Fruit fly (Drosophila melanogaster): ENCODE results near the gene Cp19.

Cp19 gene

dm6 chr3L:8767876-8768275, 38.2 kb downstream of the Cp19 start (continued):
- TF ChIP-seq CG17385 (GFP tag; optimal IDR thresholded peaks at IDR 0.05) (peak; percentile 23), yki (optimal IDR thresholded peaks at IDR 0.05) (no peak), grn (GFP tag; optimal IDR thresholded peaks at IDR 0.05) (peak; percentile 12), CG9437 (GFP tag; optimal IDR thresholded peaks at IDR 0.05) (peak; percentile 70), chinmo (GFP tag; IDR thresholded peaks at IDR 0.05; ENCODE audit: partially characterized antibody) (no peak), CG32767 (GFP tag; IDR thresholded peaks at IDR 0.05) (peak; percentile 48; the same call in 1 of the 2 replicates), CG18764 (GFP tag; optimal IDR thresholded peaks at IDR 0.05) (no peak), tin (GFP tag; optimal IDR thresholded peaks at IDR 0.05) (peak; percentile 14), sna (GFP tag; IDR thresholded peaks at IDR 0.05; ENCODE audit: partially characterized antibody) (no peak), CG8290 (GFP tag; optimal IDR thresholded peaks at IDR 0.05) (no peak), CG8290 (tag; optimal IDR thresholded peaks at IDR 0.05) (peak in 1 of 2 experiments; percentile 65), CG6765 (GFP tag; optimal IDR thresholded peaks at IDR 0.05) (peak; percentile 42), eve (GFP tag; optimal IDR thresholded peaks at IDR 0.05) (peak in 1 of 2 experiments; percentile 50), CG12659 (GFP tag; optimal IDR thresholded peaks at IDR 0.05) (peak; percentile 58), Hsf (GFP tag; optimal IDR thresholded peaks at IDR 0.05) (peak; percentile 24), CTCF (GFP tag; optimal IDR thresholded peaks at IDR 0.05) (no peak), sob (GFP tag; IDR thresholded peaks at IDR 0.05) (0 out of 2 replicates have a peak, but pooled peaks have one; percentile 14), CG3995 (GFP tag; optimal IDR thresholded peaks at IDR 0.05) (no peak), Atf-2 (GFP tag; optimal IDR thresholded peaks at IDR 0.05) (no peak), lilli (GFP tag; optimal IDR thresholded peaks at IDR 0.05) (peak; percentile 68), org-1 (GFP tag; optimal IDR thresholded peaks at IDR 0.05) (peak; percentile 42), usp (GFP tag; optimal IDR thresholded peaks at IDR 0.05) (no peak), onecut (GFP tag; IDR thresholded peaks at IDR 0.05) (no peak), Opbp (GFP tag; IDR thresholded peaks at IDR 0.05; ENCODE audit: partially characterized antibody) (no peak), ewg (GFP tag; optimal IDR thresholded peaks at IDR 0.05) (no peak), Dbx (GFP tag; IDR thresholded peaks at IDR 0.05) (peak; percentile 34; the same call in 1 of the 3 replicates), CG15514 (GFP tag; optimal IDR thresholded peaks at IDR 0.05) (peak; percentile 27), CG9215 (GFP tag; IDR thresholded peaks at IDR 0.05) (peak; percentile 62), tx (GFP tag; optimal IDR thresholded peaks at IDR 0.05) (peak; percentile 10), trh (GFP tag; optimal IDR thresholded peaks at IDR 0.05) (peak; percentile 18), CG4854 (GFP tag; optimal IDR thresholded peaks at IDR 0.05) (no peak), CG18262 (tag; optimal IDR thresholded peaks at IDR 0.05) (peak; percentile 18), CG3281 (GFP tag; optimal IDR thresholded peaks at IDR 0.05) (peak; percentile 70), gsb (GFP tag; IDR thresholded peaks at IDR 0.05) (peak; percentile 17; the same call in 1 of the 2 replicates), CG9932 (GFP tag; IDR thresholded peaks at IDR 0.05) (peak; percentile 66), Drgx (GFP tag; IDR thresholded peaks at IDR 0.05) (peak; percentile 66), CG12391 (tag; optimal IDR thresholded peaks at IDR 0.05) (peak; percentile 25), odd (GFP tag; optimal IDR thresholded peaks at IDR 0.05) (no peak), hth (optimal IDR thresholded peaks at IDR 0.05) (no peak), row (GFP tag; IDR thresholded peaks at IDR 0.05) (peak; percentile 70), pho (GFP tag; optimal IDR thresholded peaks at IDR 0.05) (peak; percentile 42), CG3847 (GFP tag; IDR thresholded peaks at IDR 0.05) (peak; percentile 59), Mad (GFP tag; optimal IDR thresholded peaks at IDR 0.05) (no peak), prd (optimal IDR thresholded peaks at IDR 0.05) (no peak), prd (GFP tag; IDR thresholded peaks at IDR 0.05) (peak; percentile 58; the same call in 2 of the 3 replicates), CG8388 (GFP tag; optimal IDR thresholded peaks at IDR 0.05) (peak; percentile 74), jigr1 (GFP tag; IDR thresholded peaks at IDR 0.05) (0 out of 3 replicates have a peak, but pooled peaks have one; percentile 39), ind (GFP tag; optimal IDR thresholded peaks at IDR 0.05) (peak; percentile 37), ems (GFP tag; optimal IDR thresholded peaks at IDR 0.05) (peak; percentile 5), CG7372 (GFP tag; IDR thresholded peaks at IDR 0.05) (0 out of 2 replicates have a peak, but pooled peaks have one; percentile 10), CG17361 (GFP tag; IDR thresholded peaks at IDR 0.05) (peak; percentile 45; the same call in 2 of the 3 replicates), CG7745 (tag; optimal IDR thresholded peaks at IDR 0.05) (no peak), CG12744 (GFP tag; optimal IDR thresholded peaks at IDR 0.05) (peak; percentile 14)
